Fruit fly (Drosophila melanogaster) S2 (cell line): ENCODE data around the gene CG12521.

ENCODE experiments used
- CG8478 ChIP-seq: fragments of >200 bp; optimal IDR thresholded peaks from 2 replicates; lab custom pipeline; 2018
- CTCF ChIP-seq, 2 experiments: fragments of >200 bp; optimal IDR thresholded peaks; 2 replicates each; lab custom pipeline; 2018

- TF ChIP-seq CG8478 (lab: Kevin White, UChicago) (no peak), CTCF (optimal IDR thresholded peaks at IDR 0.05; lab: Kevin White, UChicago) (no peak)
These were observed 46.8 kb downstream of the CG12521 start, which contains the start of gene Gcat for dm6 chr3L:11800761-11801160.
